Fruit fly (Drosophila melanogaster) Kc167 (cell line): ENCODE data around the gene SoYb.

Source experiments
- h ChIP-seq: fragments of >200 bp; optimal IDR thresholded peaks from 3 replicates; lab custom pipeline; 2018; ENCODE audit warnings: missing external identifiers
- insv ChIP-seq: fragments of >200 bp; optimal IDR thresholded peaks from 3 replicates; lab custom pipeline; 2018; ENCODE audit warnings: missing external identifiers
- psq ChIP-seq: fragments of >200 bp; optimal IDR thresholded peaks from 2 replicates; lab custom pipeline; 2017; ENCODE audit warnings: missing external identifiers

dm6 chr2L:9954696-9955095 is 47.8 kb downstream of the SoYb start:
- TF ChIP-seq h (lab: Kevin White, UChicago) (no peak), psq (lab: Kevin White, UChicago) (no peak), insv (lab: Kevin White, UChicago) (no peak)
